Worm (Caenorhabditis elegans) whole organism, late embryonic: ENCODE data around the gene osm-9.

ENCODE experiments used
- T23F11.4 ChIP-seq: fragments of 200-800 bp; sonication (Bioruptor generic); optimal IDR thresholded peaks from 2 replicates; lab custom pipeline; 2018; ENCODE audit warnings: mild to moderate bottlenecking, missing genetic modification characterization, missing compliant biosample characterization
- ceh-19 ChIP-seq: fragments of 200-800 bp; sonication (Bioruptor generic); optimal IDR thresholded peaks from 2 replicates; lab custom pipeline; 2018; ENCODE audit warnings: mild to moderate bottlenecking, missing genetic modification characterization, missing compliant biosample characterization
- ceh-9 ChIP-seq: sonication (generic microtip); optimal IDR thresholded peaks from 2 replicates; lab custom pipeline; 2016; ENCODE audit warnings: mild to moderate bottlenecking, missing genetic modification characterization, inconsistent platforms, missing compliant biosample characterization
- dmd-4 ChIP-seq: sonication (generic microtip); optimal IDR thresholded peaks from 2 replicates; lab custom pipeline; 2016; ENCODE audit warnings: borderline replicate concordance, missing genetic modification characterization, missing compliant biosample characterization
- elt-2 ChIP-seq: sonication (generic microtip); optimal IDR thresholded peaks from 2 replicates; lab custom pipeline; 2016; ENCODE audit warnings: missing genetic modification reagents, missing genetic modification characterization, missing compliant biosample characterization
- hlh-15 ChIP-seq: sonication (generic microtip); optimal IDR thresholded peaks from 2 replicates; lab custom pipeline; 2016; ENCODE audit warnings: missing genetic modification characterization, missing compliant biosample characterization
- mec-3 ChIP-seq: sonication (generic microtip); optimal IDR thresholded peaks from 2 replicates; lab custom pipeline; 2016; ENCODE audit warnings: borderline replicate concordance, missing genetic modification characterization, missing compliant biosample characterization
- nhr-11 ChIP-seq: fragments of 150-350 bp; optimal IDR thresholded peaks from 2 replicates; lab custom pipeline; 2014; ENCODE audit warnings: missing biosample characterization, missing genetic modification characterization
- pat-9 ChIP-seq: fragments of 200-800 bp; sonication (Bioruptor generic); optimal IDR thresholded peaks from 2 replicates; lab custom pipeline; 2018; ENCODE audit warnings: mild to moderate bottlenecking, missing genetic modification characterization, moderate library complexity, missing compliant biosample characterization
- pha-2 ChIP-seq: sonication (generic microtip); optimal IDR thresholded peaks from 2 replicates; lab custom pipeline; 2017; ENCODE audit warnings: mild to moderate bottlenecking, missing genetic modification characterization, missing compliant biosample characterization
- tbx-7 ChIP-seq: sonication (generic microtip); optimal IDR thresholded peaks from 2 replicates; lab custom pipeline; 2016; ENCODE audit warnings: missing genotype, missing genetic modification characterization, missing compliant biosample characterization
- unc-3 ChIP-seq, 2 experiments: fragments of 200-800 bp in 1 of 2; sonication (Bioruptor generic) in 1 of 2; sonication (generic microtip) in 1 of 2; conservative IDR thresholded peaks in 1 of 2; optimal IDR thresholded peaks in 1 of 2; 2 replicates each; pipeline versions ENCODE4 v1.3.6 to Lab custom; 2016 to 2022; ENCODE audit warnings: missing compliant biosample characterization in 2 of 2, missing genetic modification characterization in 2 of 2, missing genetic modification reagents in 1 of 2

osm-9 gene

DNA sequence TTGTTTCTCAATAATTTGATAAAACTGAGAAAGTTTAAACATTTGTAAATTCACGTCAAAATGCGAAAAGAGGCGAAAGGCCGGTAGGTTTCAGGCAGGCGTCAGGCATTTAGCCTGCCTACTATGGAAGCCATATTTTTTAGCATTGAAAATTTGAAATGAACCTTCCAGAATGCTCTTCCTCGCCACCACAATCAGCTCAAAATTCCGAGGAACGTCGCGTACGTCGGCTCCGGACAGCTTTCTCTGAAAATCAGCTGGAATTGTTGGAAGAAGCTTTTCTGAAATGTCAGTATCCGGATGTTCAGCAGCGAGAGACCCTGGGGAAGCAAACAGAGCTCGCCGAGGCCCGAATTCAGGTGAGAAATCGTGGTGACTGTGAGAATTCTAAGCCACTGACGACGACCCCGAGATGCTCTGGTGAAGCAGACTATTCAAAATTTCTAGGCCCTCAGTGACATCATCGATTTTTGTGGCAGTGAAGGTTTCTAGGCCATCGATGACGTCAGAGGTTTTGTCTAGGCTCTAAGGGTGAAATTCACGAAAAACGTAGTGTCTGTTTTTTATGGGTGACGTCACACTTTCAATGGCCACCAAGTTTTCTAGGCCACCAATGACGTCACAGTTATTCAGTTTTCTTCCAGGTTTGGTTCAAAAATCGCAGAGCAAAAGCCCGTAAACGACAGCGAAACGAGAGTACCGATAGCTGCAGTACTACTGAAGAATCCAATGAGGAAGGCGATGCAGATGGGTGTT lies 55.1 kb downstream of the osm-9 start:
- no peak for TF ChIP-seq nhr-11 (tag; lab: Kevin White, UChicago)
- TF ChIP-seq tbx-7 = no peak
- TF ChIP-seq unc-3 (GFP tag; conservative IDR thresholded peaks at IDR 0.05; lab: Robert Waterston, UW) = no peak
- no peak for TF ChIP-seq unc-3 (tag; optimal IDR thresholded peaks at IDR 0.05; lab: Kevin White, UChicago)
- no peak for TF ChIP-seq T23F11.4 (GFP tag; lab: Kevin White, UChicago)
- no peak for TF ChIP-seq ceh-19 (GFP tag; lab: Kevin White, UChicago)
- TF ChIP-seq mec-3 = no peak
- TF ChIP-seq hlh-15 (tag; lab: Kevin White, UChicago) = no peak
- TF ChIP-seq elt-2 (tag; lab: Kevin White, UChicago) = no peak
- no peak for TF ChIP-seq pat-9 (tag; lab: Kevin White, UChicago)
- TF ChIP-seq ceh-9 (tag; lab: Kevin White, UChicago) = no peak
- no peak for TF ChIP-seq dmd-4 (tag; lab: Kevin White, UChicago)
- TF ChIP-seq pha-2 (tag; lab: Kevin White, UChicago) = no peak
